Worm (Caenorhabditis elegans): ENCODE results near the gene C31A11.13.

DNA sequence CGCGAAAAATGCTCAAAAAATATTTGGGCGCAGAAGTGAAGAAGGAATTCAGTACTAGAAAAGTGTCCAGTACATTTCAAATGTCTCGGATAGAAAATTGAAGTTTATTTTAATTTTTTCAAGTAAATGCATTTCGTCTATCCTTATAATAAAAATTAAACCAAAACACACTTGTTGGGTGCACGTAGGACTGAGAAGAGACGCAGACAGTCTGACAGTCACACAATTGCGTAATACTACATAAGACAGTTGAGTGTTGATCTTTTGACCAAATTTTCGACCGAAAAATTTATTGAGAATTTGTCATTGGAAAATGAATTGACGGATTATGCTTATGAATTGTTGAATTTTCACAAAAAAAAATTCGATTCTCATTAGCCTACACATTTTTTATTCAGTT is 7.2 kb upstream of the C31A11.13 start, which contains the start of gene oac-7:
- TF ChIP-seq hnd-1 (tag; optimal IDR thresholded peaks at IDR 0.05), result no peak
- no peak for TF ChIP-seq B0310.2 (tag; optimal IDR thresholded peaks at IDR 0.05)
- TF ChIP-seq ceh-36 (tag; optimal IDR thresholded peaks at IDR 0.05), result no peak
- no peak for TF ChIP-seq flt-1 (GFP tag; IDR thresholded peaks at IDR 0.05)
- no peak for TF ChIP-seq hmg-4 (GFP tag; optimal IDR thresholded peaks at IDR 0.05)
- TF ChIP-seq ama-1 (optimal IDR thresholded peaks at IDR 0.05), result no peak
- TF ChIP-seq sea-1 (GFP tag; conservative IDR thresholded peaks at IDR 0.05), result no peak
- no peak for TF ChIP-seq aly-1 (tag; optimal IDR thresholded peaks at IDR 0.05)
- no peak for TF ChIP-seq scrt-1 (GFP tag; IDR thresholded peaks at IDR 0.05)

Data from whole organism, early embryonic.